Worm (Caenorhabditis elegans): ENCODE data around the gene T15B7.1.

Gene T15B7.1

DNA sequence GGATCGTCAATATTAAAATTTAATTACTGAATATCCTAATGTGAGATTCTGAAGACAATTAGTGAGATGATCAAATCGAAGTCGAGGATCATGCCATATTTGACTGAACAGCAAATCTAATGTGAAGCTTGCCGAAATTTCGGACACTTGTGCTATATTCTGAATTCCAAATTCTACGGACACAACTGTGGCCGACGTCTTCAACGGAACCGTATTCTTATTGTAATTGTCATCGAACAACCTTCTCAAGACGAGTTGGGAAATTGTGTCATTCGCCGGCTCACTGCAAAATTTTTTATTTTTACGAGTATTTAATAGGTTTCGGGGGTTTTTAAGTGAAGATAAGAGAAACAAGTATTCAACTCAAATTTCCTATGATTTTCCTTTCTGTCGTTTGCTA is at the start of gene T15B7.1:
TSS of gene T15B7.1 (plus strand) at position 301 of the 400 bp plus-strand sequence.
- no peak for TF ChIP-seq nhr-19 (GFP tag; conservative IDR thresholded peaks at IDR 0.05)
- no peak for TF ChIP-seq efl-1 (optimal IDR thresholded peaks at IDR 0.05)
- peak in 1 of 2 experiments; percentile 25 for TF ChIP-seq efl-1 (GFP tag; optimal IDR thresholded peaks at IDR 0.05 in 1 of 2)
- no peak for TF ChIP-seq nhr-90 (tag; optimal IDR thresholded peaks at IDR 0.05; ENCODE audit: poor library complexity)

DNA sequence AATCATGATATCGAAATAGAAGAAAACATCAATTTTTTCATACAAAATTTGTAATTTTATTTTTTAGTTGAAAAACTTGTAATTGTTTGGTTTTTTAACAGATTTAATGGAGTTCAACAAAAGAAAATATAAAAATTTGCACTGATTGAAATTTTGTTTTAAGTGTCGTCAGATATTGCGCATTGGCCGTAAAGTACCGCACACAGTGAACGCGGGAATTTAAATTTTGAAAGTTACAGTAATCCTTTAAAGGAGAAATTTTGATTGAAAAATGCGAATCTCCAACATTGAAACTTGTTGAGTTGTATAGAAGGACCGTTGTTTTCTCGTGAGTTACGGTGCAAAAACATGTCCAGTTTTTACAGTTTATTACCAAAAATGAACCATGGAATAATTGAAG is 49.6 kb upstream of the T15B7.1 start:
- TF ChIP-seq sup-37 (GFP tag; optimal IDR thresholded peaks at IDR 0.05), result no peak
- no peak for TF ChIP-seq ztf-4 (tag; optimal IDR thresholded peaks at IDR 0.05)
- peak; percentile 31 for TF ChIP-seq F16B12.6 (tag; optimal IDR thresholded peaks at IDR 0.05)
- no peak for TF ChIP-seq pqm-1 (tag; optimal IDR thresholded peaks at IDR 0.05)
- TF ChIP-seq pag-3 (tag; optimal IDR thresholded peaks at IDR 0.05; ENCODE audit: borderline replicate concordance, insufficient read depth), result no peak
- TF ChIP-seq unc-98 (GFP tag; IDR thresholded peaks at IDR 0.05), result no peak
- TF ChIP-seq unc-130 (tag; optimal IDR thresholded peaks at IDR 0.05), result no peak
- peak; percentile 7 to 60 for TF ChIP-seq lin-35 (GFP tag; optimal IDR thresholded peaks at IDR 0.05)
- TF ChIP-seq unc-30 (tag; optimal IDR thresholded peaks at IDR 0.05), result no peak
- TF ChIP-seq lsy-2 (tag; optimal IDR thresholded peaks at IDR 0.05), result peak in 1 of 2 experiments; percentile 41
- no peak for TF ChIP-seq nhr-19 (GFP tag; conservative IDR thresholded peaks at IDR 0.05)
- no peak for TF ChIP-seq hlh-4 (tag; optimal IDR thresholded peaks at IDR 0.05)
- TF ChIP-seq ceh-88 (GFP tag; IDR thresholded peaks at IDR 0.05), result no peak
- peak in 1 of 2 experiments; percentile 48 for TF ChIP-seq efl-1 (optimal IDR thresholded peaks at IDR 0.05)
- peak; percentile 8 to 64 for TF ChIP-seq efl-1 (GFP tag; optimal IDR thresholded peaks at IDR 0.05 in 1 of 2)
- TF ChIP-seq nhr-90 (tag; optimal IDR thresholded peaks at IDR 0.05; ENCODE audit: poor library complexity), result no peak
- TF ChIP-seq grh-1 (GFP tag; IDR thresholded peaks at IDR 0.05), result no peak
- peak in 2 of 3 experiments; percentile 26 to 70 for TF ChIP-seq dpl-1 (GFP tag; optimal IDR thresholded peaks at IDR 0.05)

DNA sequence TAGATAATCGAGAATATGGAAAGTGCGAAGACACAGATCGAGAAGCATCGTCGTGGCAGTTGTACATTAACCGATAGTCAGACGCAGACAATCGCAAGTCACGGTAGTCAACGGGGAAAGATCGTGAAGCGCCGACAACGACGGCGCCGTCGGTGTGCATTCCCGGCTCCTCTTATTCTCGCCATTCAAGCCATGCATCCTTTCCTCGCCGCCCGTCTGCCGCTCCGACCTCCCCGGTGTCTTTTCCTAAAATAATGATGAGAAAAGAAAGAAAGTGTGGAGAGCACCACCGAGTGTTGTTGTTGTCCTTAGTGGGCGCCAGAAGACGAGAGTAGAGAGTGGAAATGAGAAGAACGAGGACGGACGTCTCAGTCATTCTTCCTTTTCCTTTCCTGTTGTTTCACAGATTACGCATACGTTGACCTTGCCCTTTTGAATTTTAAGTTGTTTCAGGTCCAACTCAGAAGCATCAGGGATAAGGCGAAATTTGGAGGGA is 48.7 kb upstream of the T15B7.1 start, which contains the start of gene ZC404.1:
TSS of gene ZC404.1 (plus strand) at position 446 of the 496 bp plus-strand sequence.
- TF ChIP-seq lin-15B (tag; optimal IDR thresholded peaks at IDR 0.05), result no peak
- TF ChIP-seq lin-35 (GFP tag; optimal IDR thresholded peaks at IDR 0.05), result peak in 1 of 2 experiments; percentile 3
- peak; percentile 1 for TF ChIP-seq unc-86 (tag; optimal IDR thresholded peaks at IDR 0.05)
- no peak for TF ChIP-seq hpl-2 (GFP tag; optimal IDR thresholded peaks at IDR 0.05)
- TF ChIP-seq fkh-8 (tag; optimal IDR thresholded peaks at IDR 0.05), result peak; percentile 64
- TF ChIP-seq nhr-84 (tag; optimal IDR thresholded peaks at IDR 0.05), result no peak
- TF ChIP-seq dsc-1 (tag; optimal IDR thresholded peaks at IDR 0.05), result no peak
- TF ChIP-seq snpc-4 (tag; optimal IDR thresholded peaks at IDR 0.05), result peak; percentile 24
- TF ChIP-seq aly-2 (tag; optimal IDR thresholded peaks at IDR 0.05), result no peak
- TF ChIP-seq tbx-2 (tag; optimal IDR thresholded peaks at IDR 0.05), result no peak
- TF ChIP-seq ceh-82 (tag; optimal IDR thresholded peaks at IDR 0.05), result peak in 1 of 3 experiments; percentile 23
- peak in 1 of 2 experiments; percentile 22 for TF ChIP-seq lsy-2 (tag; optimal IDR thresholded peaks at IDR 0.05)
- TF ChIP-seq lin-14 (GFP tag; optimal IDR thresholded peaks at IDR 0.05), result peak; percentile 74
- peak; percentile 12 for TF ChIP-seq nhr-47 (tag; optimal IDR thresholded peaks at IDR 0.05)
- no peak for TF ChIP-seq mab-9 (GFP tag; IDR thresholded peaks at IDR 0.05)
- TF ChIP-seq nhr-71 (tag; optimal IDR thresholded peaks at IDR 0.05), result peak; percentile 36
- TF ChIP-seq efl-1 (optimal IDR thresholded peaks at IDR 0.05), result peak; percentile 3 to 8
- TF ChIP-seq efl-1 (GFP tag; optimal IDR thresholded peaks at IDR 0.05 in 1 of 2), result peak in 1 of 2 experiments; percentile 49
- TF ChIP-seq ztf-4 (tag; optimal IDR thresholded peaks at IDR 0.05), result no peak
- no peak for TF ChIP-seq egl-13 (tag; optimal IDR thresholded peaks at IDR 0.05)
- TF ChIP-seq zag-1 (tag; optimal IDR thresholded peaks at IDR 0.05), result no peak
- peak; percentile 21 for TF ChIP-seq swsn-7 (tag; optimal IDR thresholded peaks at IDR 0.05)

DNA sequence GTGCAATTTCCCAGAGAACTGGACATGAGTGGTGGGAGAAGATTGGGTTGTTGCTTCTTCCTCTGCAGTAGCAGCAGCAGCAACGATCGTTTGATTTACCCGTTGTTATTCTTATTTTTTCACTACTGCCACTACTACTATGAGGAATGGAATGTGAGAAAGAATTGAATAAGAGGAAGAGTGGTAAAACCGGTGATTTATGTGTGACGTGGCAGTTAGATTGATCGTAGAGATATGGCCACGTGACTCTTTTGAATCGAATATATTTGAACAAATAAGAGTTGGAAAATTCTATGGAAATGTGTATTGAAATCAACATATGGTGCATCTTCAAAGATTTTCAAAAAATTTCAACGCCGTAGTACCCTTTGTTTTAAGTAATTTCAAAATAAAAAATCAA is 46.3 kb upstream of the T15B7.1 start:
- TF ChIP-seq dsc-1 (tag; optimal IDR thresholded peaks at IDR 0.05), result no peak
- no peak for TF ChIP-seq hlh-4 (tag; optimal IDR thresholded peaks at IDR 0.05)
- TF ChIP-seq aly-2 (tag; optimal IDR thresholded peaks at IDR 0.05), result no peak
- no peak for TF ChIP-seq vab-15 (tag; optimal IDR thresholded peaks at IDR 0.05)
- no peak for TF ChIP-seq fkh-8 (tag; optimal IDR thresholded peaks at IDR 0.05)
- peak; percentile 32 for TF ChIP-seq nhr-20 (tag; optimal IDR thresholded peaks at IDR 0.05)
- no peak for TF ChIP-seq fkh-4 (tag; optimal IDR thresholded peaks at IDR 0.05; ENCODE audit: borderline replicate concordance)
- no peak for TF ChIP-seq nhr-76 (tag; optimal IDR thresholded peaks at IDR 0.05)
- TF ChIP-seq unc-130 (tag; optimal IDR thresholded peaks at IDR 0.05), result no peak
- peak; percentile 1 for TF ChIP-seq snu-23 (GFP tag; optimal IDR thresholded peaks at IDR 0.05)
- TF ChIP-seq irx-1 (tag; optimal IDR thresholded peaks at IDR 0.05), result no peak
- TF ChIP-seq xbp-1 (tag; optimal IDR thresholded peaks at IDR 0.05), result peak; percentile 13
- TF ChIP-seq ets-5 (GFP tag; IDR thresholded peaks at IDR 0.05), result no peak
- no peak for TF ChIP-seq C34B4.2 (tag; optimal IDR thresholded peaks at IDR 0.05)
- TF ChIP-seq pax-3 (tag; optimal IDR thresholded peaks at IDR 0.05), result no peak
- TF ChIP-seq rnt-1 (tag; optimal IDR thresholded peaks at IDR 0.05), result peak; percentile 2
- TF ChIP-seq ceh-63 (GFP tag; optimal IDR thresholded peaks at IDR 0.05), result no peak
- no peak for TF ChIP-seq ztf-4 (tag; optimal IDR thresholded peaks at IDR 0.05)

All from whole organism, L1 larva.